Worm (Caenorhabditis elegans): ENCODE measurements around the gene F43H9.3.

Gene F43H9.3

ce11 chrV:8035947-8036346 is 11.2 kb upstream of the F43H9.3 start, which contains the start of gene ZC513.14:
TSS of gene ZC513.14 (minus strand) at chrV:8036047.
- TF ChIP-seq crh-2 (tag; optimal IDR thresholded peaks at IDR 0.05) (no peak), unc-62 (GFP tag; optimal IDR thresholded peaks at IDR 0.05) (no peak), C34F6.9 (tag; optimal IDR thresholded peaks at IDR 0.05) (no peak), ztf-1 (GFP tag; conservative IDR thresholded peaks at IDR 0.05) (no peak), nhr-12 (tag; optimal IDR thresholded peaks at IDR 0.05) (no peak), nhr-11 (tag; optimal IDR thresholded peaks at IDR 0.05) (no peak), mab-5 (tag; optimal IDR thresholded peaks at IDR 0.05) (no peak), unc-55 (GFP tag; optimal IDR thresholded peaks at IDR 0.05) (no peak), nhr-6 (tag; optimal IDR thresholded peaks at IDR 0.05) (no peak), egl-27 (tag; optimal IDR thresholded peaks at IDR 0.05) (no peak), snpc-4 (tag; optimal IDR thresholded peaks at IDR 0.05) (no peak), skn-1 (tag; optimal IDR thresholded peaks at IDR 0.05) (no peak), lin-11 (tag; optimal IDR thresholded peaks at IDR 0.05) (no peak), sma-9 (GFP tag; optimal IDR thresholded peaks at IDR 0.05) (no peak), sma-9 (tag; optimal IDR thresholded peaks at IDR 0.05) (no peak), Y55F3AM.14 (GFP tag; optimal IDR thresholded peaks at IDR 0.05) (no peak), mdl-1 (tag; optimal IDR thresholded peaks at IDR 0.05) (no peak), ama-1 (optimal IDR thresholded peaks at IDR 0.05) (no peak), lsy-2 (tag; optimal IDR thresholded peaks at IDR 0.05) (no peak), nhr-23 (tag; optimal IDR thresholded peaks at IDR 0.05) (no peak)

ce11 chrV:8034811-8035210 is 10.1 kb upstream of the F43H9.3 start, which contains the start of gene algn-12:
TSS of gene algn-12 (plus strand) at chrV:8035111.
- no peak for TF ChIP-seq nhr-11 (tag; optimal IDR thresholded peaks at IDR 0.05)
- TF ChIP-seq nhr-237 (tag; optimal IDR thresholded peaks at IDR 0.05): no peak
- TF ChIP-seq egl-27 (tag; optimal IDR thresholded peaks at IDR 0.05): no peak
- TF ChIP-seq mdl-1 (tag; optimal IDR thresholded peaks at IDR 0.05): no peak
- no peak for TF ChIP-seq nhr-25 (tag; optimal IDR thresholded peaks at IDR 0.05)
- TF ChIP-seq unc-39 (tag; optimal IDR thresholded peaks at IDR 0.05): no peak
- no peak for TF ChIP-seq mbf-1 (tag; optimal IDR thresholded peaks at IDR 0.05)
- no peak for TF ChIP-seq alr-1 (tag; optimal IDR thresholded peaks at IDR 0.05)
- TF ChIP-seq lin-11 (tag; optimal IDR thresholded peaks at IDR 0.05): no peak
- no peak for TF ChIP-seq sma-3 (GFP tag; optimal IDR thresholded peaks at IDR 0.05)
- TF ChIP-seq C34F6.9 (tag; optimal IDR thresholded peaks at IDR 0.05): no peak
- TF ChIP-seq unc-55 (GFP tag; optimal IDR thresholded peaks at IDR 0.05): no peak
- TF ChIP-seq lsy-2 (tag; optimal IDR thresholded peaks at IDR 0.05): no peak
- no peak for TF ChIP-seq fos-1 (tag; optimal IDR thresholded peaks at IDR 0.05)

ce11 chrV:8031121-8031520 is 6.4 kb upstream of the F43H9.3 start, which contains the start of gene vars-1:
TSS of gene vars-1 (plus strand) at chrV:8031411.
- TF ChIP-seq ceh-16 (tag; optimal IDR thresholded peaks at IDR 0.05) (no peak), nhr-129 (tag; optimal IDR thresholded peaks at IDR 0.05) (peak; percentile 13), ztf-11 (tag; optimal IDR thresholded peaks at IDR 0.05) (no peak), egl-27 (tag; optimal IDR thresholded peaks at IDR 0.05) (peak; percentile 4), unc-39 (tag; optimal IDR thresholded peaks at IDR 0.05) (no peak), fos-1 (tag; optimal IDR thresholded peaks at IDR 0.05) (no peak), C34F6.9 (tag; optimal IDR thresholded peaks at IDR 0.05) (peak; percentile 66), ztf-1 (GFP tag; conservative IDR thresholded peaks at IDR 0.05) (no peak), mab-5 (tag; optimal IDR thresholded peaks at IDR 0.05) (no peak), mdl-1 (tag; optimal IDR thresholded peaks at IDR 0.05) (no peak), nhr-23 (tag; optimal IDR thresholded peaks at IDR 0.05) (no peak), lin-39 (tag; optimal IDR thresholded peaks at IDR 0.05) (no peak), peb-1 (tag; optimal IDR thresholded peaks at IDR 0.05) (no peak), nhr-237 (tag; optimal IDR thresholded peaks at IDR 0.05) (no peak), zag-1 (tag; optimal IDR thresholded peaks at IDR 0.05) (no peak), elt-1 (tag; optimal IDR thresholded peaks at IDR 0.05) (no peak), elt-3 (tag; optimal IDR thresholded peaks at IDR 0.05) (no peak), unc-55 (GFP tag; optimal IDR thresholded peaks at IDR 0.05) (peak; percentile 64), ZK546.5 (tag; optimal IDR thresholded peaks at IDR 0.05) (no peak), nhr-6 (tag; optimal IDR thresholded peaks at IDR 0.05) (no peak), sma-3 (GFP tag; optimal IDR thresholded peaks at IDR 0.05) (peak; percentile 43), aly-2 (tag; optimal IDR thresholded peaks at IDR 0.05) (no peak), sem-4 (tag; optimal IDR thresholded peaks at IDR 0.05) (no peak), snpc-4 (tag; optimal IDR thresholded peaks at IDR 0.05) (no peak), Y55F3AM.14 (GFP tag; optimal IDR thresholded peaks at IDR 0.05) (no peak), lin-11 (tag; optimal IDR thresholded peaks at IDR 0.05) (no peak), lsy-2 (tag; optimal IDR thresholded peaks at IDR 0.05) (peak in 1 of 2 experiments; percentile 76), skn-1 (tag; optimal IDR thresholded peaks at IDR 0.05) (no peak), ztf-4 (tag; optimal IDR thresholded peaks at IDR 0.05) (no peak), R02D3.7 (tag; optimal IDR thresholded peaks at IDR 0.05) (no peak), ama-1 (optimal IDR thresholded peaks at IDR 0.05) (no peak), lin-13 (GFP tag; optimal IDR thresholded peaks at IDR 0.05) (peak; percentile 35), nhr-25 (tag; optimal IDR thresholded peaks at IDR 0.05) (peak; percentile 29), sma-9 (GFP tag; optimal IDR thresholded peaks at IDR 0.05) (peak; percentile 42), sma-9 (tag; optimal IDR thresholded peaks at IDR 0.05) (no peak), crh-2 (tag; optimal IDR thresholded peaks at IDR 0.05) (peak; percentile 50), nhr-10 (tag; optimal IDR thresholded peaks at IDR 0.05) (no peak), F13H6.1 (tag; optimal IDR thresholded peaks at IDR 0.05) (no peak), blmp-1 (tag; optimal IDR thresholded peaks at IDR 0.05; ENCODE audit: insufficient read depth) (no peak), alr-1 (tag; optimal IDR thresholded peaks at IDR 0.05) (no peak), gmeb-1 (tag; optimal IDR thresholded peaks at IDR 0.05) (peak; percentile 97), ceh-82 (tag; optimal IDR thresholded peaks at IDR 0.05) (no peak), dmd-4 (tag; optimal IDR thresholded peaks at IDR 0.05) (no peak), nhr-11 (tag; optimal IDR thresholded peaks at IDR 0.05) (no peak)
